Worm (Caenorhabditis elegans) whole organism, late embryonic: ENCODE data around the gene F14D2.8.

Experiments
- ceh-31 ChIP-seq: sonication (generic microtip); optimal IDR thresholded peaks from 2 replicates; lab custom pipeline; 2016; ENCODE audit warnings: missing genetic modification characterization, missing compliant biosample characterization
- ceh-9 ChIP-seq: sonication (generic microtip); optimal IDR thresholded peaks from 2 replicates; lab custom pipeline; 2016; ENCODE audit warnings: mild to moderate bottlenecking, missing genetic modification characterization, inconsistent platforms, missing compliant biosample characterization
- dve-1 ChIP-seq: sonication (generic microtip); optimal IDR thresholded peaks from 2 replicates; lab custom pipeline; 2017; ENCODE audit warnings: antibody characterized with exemption, mild to moderate bottlenecking, missing genetic modification characterization, missing compliant biosample characterization
- elt-2 ChIP-seq: sonication (generic microtip); optimal IDR thresholded peaks from 2 replicates; lab custom pipeline; 2016; ENCODE audit warnings: missing genetic modification reagents, missing genetic modification characterization, missing compliant biosample characterization
- ets-4 ChIP-seq: sonication (generic microtip); optimal IDR thresholded peaks from 2 replicates; lab custom pipeline; 2016; ENCODE audit warnings: missing genetic modification characterization, missing compliant biosample characterization
- hlh-15 ChIP-seq: sonication (generic microtip); optimal IDR thresholded peaks from 2 replicates; lab custom pipeline; 2016; ENCODE audit warnings: missing genetic modification characterization, missing compliant biosample characterization
- lin-11 ChIP-seq: fragments of 200-800 bp; sonication (Bioruptor generic); optimal IDR thresholded peaks from 2 replicates; lab custom pipeline; 2018; ENCODE audit warnings: mild to moderate bottlenecking, missing genetic modification characterization, missing compliant biosample characterization
- nfya-1 ChIP-seq: sonication (generic microtip); optimal IDR thresholded peaks from 2 replicates; lab custom pipeline; 2017; ENCODE audit warnings: missing genetic modification characterization, mild to moderate bottlenecking, missing compliant biosample characterization, antibody characterized with exemption, moderate library complexity
- nhr-11 ChIP-seq: fragments of 150-350 bp; optimal IDR thresholded peaks from 2 replicates; lab custom pipeline; 2014; ENCODE audit warnings: missing biosample characterization, missing genetic modification characterization
- npax-4 ChIP-seq: sonication (generic microtip); optimal IDR thresholded peaks from 2 replicates; lab custom pipeline; 2016; ENCODE audit warnings: missing genetic modification characterization, missing compliant biosample characterization
- pha-4 ChIP-seq: fragments of 150-350 bp; optimal IDR thresholded peaks from 2 replicates; lab custom pipeline; 2018; ENCODE audit warnings: missing biosample characterization, missing genetic modification reagents, missing genetic modification characterization
- rnt-1 ChIP-seq: sonication (generic microtip); optimal IDR thresholded peaks from 2 replicates; lab custom pipeline; 2016; ENCODE audit warnings: missing genetic modification characterization, missing compliant biosample characterization
- sox-2 ChIP-seq: fragments of 200-800 bp; sonication (Bioruptor generic); IDR thresholded peaks from 2 replicates; pipeline ENCODE4 v1.3.6; 2022; ENCODE audit warnings: missing genetic modification reagents, missing genetic modification characterization, missing compliant biosample characterization

DNA sequence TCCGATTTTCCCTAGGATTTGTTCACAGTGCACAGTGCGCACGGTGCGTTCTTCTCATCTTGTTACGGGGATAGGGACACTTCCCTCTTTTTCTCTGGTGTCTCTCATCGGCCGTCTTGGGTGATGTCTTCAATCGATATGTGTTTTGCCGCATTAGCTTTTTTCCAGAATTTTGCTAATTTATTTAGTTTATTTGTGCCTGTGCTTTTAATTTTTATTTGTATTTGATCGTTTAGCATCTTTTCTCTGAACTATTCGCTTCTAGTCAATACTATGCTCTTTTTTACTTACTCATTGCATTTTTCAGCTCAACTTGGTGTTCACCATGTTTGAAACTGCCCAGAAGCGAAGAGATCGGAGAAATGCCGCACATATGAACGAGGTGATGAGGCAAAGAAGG lies 9.4 kb downstream of the F14D2.8 start, which contains the start of gene F14D2.5:
- TF ChIP-seq elt-2 (tag; lab: Kevin White, UChicago) (no peak), rnt-1 (tag; lab: Kevin White, UChicago) (no peak), pha-4 (tag; lab: Kevin White, UChicago) (no peak), hlh-15 (tag; lab: Kevin White, UChicago) (no peak), lin-11 (tag; lab: Kevin White, UChicago) (no peak), ceh-9 (tag; lab: Kevin White, UChicago) (no peak), ets-4 (tag; lab: Kevin White, UChicago) (no peak), npax-4 (tag; lab: Kevin White, UChicago) (no peak), sox-2 (GFP tag; lab: Robert Waterston, UW) (no peak), nfya-1 (tag; lab: Kevin White, UChicago) (no peak), dve-1 (tag; lab: Kevin White, UChicago) (no peak), nhr-11 (tag; lab: Kevin White, UChicago) (no peak), ceh-31 (no peak)
